Worm (Caenorhabditis elegans) whole organism, midembryonic: ENCODE measurements around the gene lips-13.

ENCODE experiments used
- T22C8.4 ChIP-seq: fragments of 200-800 bp; sonication (Bioruptor generic); IDR thresholded peaks from 2 replicates; pipeline ENCODE4 v1.3.6; 2022; ENCODE audit warnings: missing genetic modification characterization, missing compliant biosample characterization
- flt-1 ChIP-seq: fragments of 200-800 bp; sonication (Bioruptor generic); IDR thresholded peaks from 2 replicates; pipeline ENCODE4 v1.3.6; 2022; ENCODE audit warnings: missing genetic modification characterization, missing compliant biosample characterization
- klf-2 ChIP-seq: fragments of 200-800 bp; sonication (Bioruptor generic); conservative IDR thresholded peaks from 2 replicates; pipeline ENCODE4 v1.3.6; 2022; ENCODE audit warnings: missing genetic modification reagents, missing genetic modification characterization, missing compliant biosample characterization
- med-1 ChIP-seq: sonication (generic microtip); optimal IDR thresholded peaks from 2 replicates; lab custom pipeline; 2017; ENCODE audit warnings: missing genetic modification characterization, mild to moderate bottlenecking, missing compliant biosample characterization, antibody characterized with exemption, missing genetic modification reagents; ENCODE audit not compliant: insufficient read depth
- ref-1 ChIP-seq: fragments of 200-800 bp; sonication (Bioruptor generic); conservative IDR thresholded peaks from 2 replicates; pipeline ENCODE4 v1.3.6; 2022; ENCODE audit warnings: missing genetic modification reagents, missing genetic modification characterization, missing compliant biosample characterization
- tab-1 ChIP-seq: fragments of 200-800 bp; sonication (Bioruptor generic); IDR thresholded peaks from 2 replicates; pipeline ENCODE4 v1.3.6; 2022; ENCODE audit warnings: missing genetic modification characterization, missing compliant biosample characterization
- ztf-23 ChIP-seq: fragments of 200-800 bp; sonication (Bioruptor generic); IDR thresholded peaks from 2 replicates; pipeline ENCODE4 v1.3.6; 2022; ENCODE audit warnings: missing genetic modification reagents, missing genetic modification characterization, missing compliant biosample characterization
- ztf-29 ChIP-seq: fragments of 200-800 bp; sonication (Bioruptor generic); IDR thresholded peaks from 2 replicates; pipeline ENCODE4 v1.3.6; 2022; ENCODE audit warnings: missing genetic modification reagents, missing genetic modification characterization, missing compliant biosample characterization

ce11 chrII:1127676-1128075 lies 9.8 kb upstream of the lips-13 start, which contains the start of gene taf-6.1:
- TF ChIP-seq ref-1 (GFP tag; lab: Robert Waterston, UW) (no peak), T22C8.4 (GFP tag; lab: Robert Waterston, UW) (no peak), tab-1 (GFP tag; lab: Robert Waterston, UW) (no peak), ztf-29 (GFP tag; lab: Robert Waterston, UW) (no peak), med-1 (no peak), klf-2 (GFP tag; lab: Robert Waterston, UW) (no peak), ztf-23 (GFP tag; lab: Robert Waterston, UW) (no peak), flt-1 (GFP tag; lab: Robert Waterston, UW) (no peak)
